Worm (Caenorhabditis elegans) whole organism, dauer: Measurements from ENCODE around the gene prmt-4.

Experiments used
- unc-62 ChIP-seq: sonication (generic microtip); optimal IDR thresholded peaks from 2 replicates; lab custom pipeline; 2017; ENCODE audit warnings: missing biosample characterization, missing genetic modification reagents, missing genetic modification characterization

Gene prmt-4

DNA sequence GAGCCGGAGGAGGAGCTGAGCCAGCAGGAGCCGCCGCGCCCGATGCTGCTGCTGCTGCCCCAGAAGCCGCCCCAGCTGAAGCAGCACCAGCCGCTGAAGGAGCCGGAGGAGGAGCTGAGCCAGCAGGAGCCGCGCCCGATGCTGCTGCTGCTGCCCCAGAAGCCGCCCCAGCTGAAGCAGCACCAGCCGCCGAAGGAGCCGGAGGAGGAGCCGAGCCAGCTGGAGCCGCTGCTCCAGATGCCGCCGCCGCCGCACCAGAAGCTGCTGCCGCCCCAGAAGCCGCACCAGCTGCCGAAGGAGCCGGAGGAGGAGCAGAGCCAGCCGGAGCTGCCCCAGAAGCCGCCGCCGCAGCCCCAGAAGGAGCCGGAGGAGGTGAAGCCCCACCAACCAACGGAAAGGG is 2.0 kb upstream of the prmt-4 start:
- no peak for TF ChIP-seq unc-62 (GFP tag; lab: Kevin White, UChicago)

DNA sequence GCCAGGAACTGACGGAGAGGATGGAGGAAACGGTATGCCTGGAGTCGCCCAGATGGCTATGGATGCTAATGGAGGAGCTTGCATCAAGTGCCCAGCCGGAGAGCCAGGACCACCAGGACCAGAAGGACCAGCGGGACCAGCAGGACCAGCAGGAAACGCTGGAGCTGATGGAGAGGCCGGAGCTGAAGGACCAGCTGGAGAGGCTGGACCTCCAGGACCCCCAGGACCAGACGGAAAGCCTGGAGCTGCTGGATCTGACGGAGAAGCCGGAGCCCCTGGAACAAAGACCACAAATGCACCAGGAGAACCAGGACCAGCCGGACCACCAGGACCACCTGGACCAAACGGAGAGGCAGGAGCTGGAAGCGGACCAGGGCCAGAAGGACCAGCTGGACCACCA is 1.4 kb upstream of the prmt-4 start:
- no peak for TF ChIP-seq unc-62 (GFP tag; lab: Kevin White, UChicago)

DNA sequence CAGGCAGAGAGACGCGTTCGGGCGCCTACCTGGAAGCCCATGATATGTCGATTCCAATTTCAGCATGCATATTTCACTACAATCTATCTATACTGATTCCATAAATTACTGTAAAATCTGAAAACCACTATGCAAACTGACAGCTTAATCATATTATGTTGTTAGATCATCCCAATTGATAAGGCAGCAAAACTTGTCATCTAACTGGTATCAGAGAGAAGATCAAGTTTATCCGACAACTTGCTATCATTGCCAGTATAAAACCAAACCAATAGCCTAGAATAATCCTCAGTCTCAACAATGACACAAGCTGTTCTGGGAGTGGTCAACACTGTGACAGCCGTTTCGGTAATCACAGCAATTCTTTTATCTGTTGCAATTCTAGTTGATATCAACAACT is 701 bp upstream of the prmt-4 start, which contains the start of gene col-102:
Gene col-102, plus strand, starts transcription at position 301 of the 400 bp plus-strand sequence.
- TF ChIP-seq unc-62 (GFP tag; lab: Kevin White, UChicago) = no peak

DNA sequence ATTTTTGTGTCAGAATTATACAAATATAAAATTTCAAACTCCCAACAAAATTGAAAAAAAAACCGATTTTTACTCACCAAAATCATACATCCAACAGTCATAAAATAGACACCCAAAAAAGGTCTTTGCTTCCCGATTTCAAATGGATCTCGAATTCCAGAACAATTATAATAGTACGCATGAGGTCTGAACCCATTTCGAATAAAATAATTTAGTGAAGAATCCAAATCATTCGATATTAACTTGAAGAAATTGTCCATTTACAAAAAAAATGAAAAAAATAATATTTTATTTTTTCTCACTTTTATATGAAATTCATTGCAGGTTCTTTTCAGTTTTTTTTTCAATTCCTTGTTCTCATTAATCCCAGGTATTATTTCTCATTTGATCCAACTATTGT is 1.8 kb downstream of the prmt-4 start, which contains the start of gene srt-59:
Gene srt-59, minus strand, starts transcription at position 101 of the 400 bp plus-strand sequence.
- no peak for TF ChIP-seq unc-62 (GFP tag; lab: Kevin White, UChicago)

DNA sequence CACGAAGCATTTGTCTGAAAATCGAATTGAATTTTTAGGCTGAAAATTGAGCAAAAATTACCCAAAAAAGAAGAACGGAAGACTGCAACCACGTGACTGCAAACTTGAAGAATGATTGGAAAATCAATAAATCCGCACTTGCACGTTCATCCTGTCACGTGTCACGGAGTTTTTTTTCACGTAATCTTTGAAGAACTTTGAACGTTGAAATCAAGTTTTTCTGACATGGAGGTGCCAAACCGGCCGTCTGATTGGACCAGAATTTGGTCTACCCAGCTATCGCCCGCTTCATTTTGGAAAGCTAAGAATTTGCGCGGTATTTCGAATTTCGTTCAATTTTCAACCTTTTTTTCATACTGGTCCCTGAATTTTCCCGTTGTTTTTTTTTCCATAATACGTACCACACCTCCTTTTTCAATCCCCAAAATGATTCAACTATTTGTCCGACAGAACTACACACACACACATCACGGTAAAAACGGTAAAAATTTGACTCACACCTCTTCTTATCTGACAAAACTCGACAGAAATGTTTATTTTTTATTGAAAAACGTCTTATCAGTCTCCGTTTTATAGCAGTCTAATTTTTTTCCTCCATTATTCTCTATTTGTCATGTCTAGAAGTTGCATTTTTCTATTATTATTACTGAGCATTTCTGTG is 7.0 kb downstream of the prmt-4 start, which contains the start of the genes C18H7.7 and C18H7.11:
Gene C18H7.7, minus strand, starts transcription at position 101 of the 661 bp plus-strand sequence.
Gene C18H7.11, plus strand, starts transcription at position 611 of the 661 bp plus-strand sequence.
- no peak for TF ChIP-seq unc-62 (GFP tag; lab: Kevin White, UChicago)

DNA sequence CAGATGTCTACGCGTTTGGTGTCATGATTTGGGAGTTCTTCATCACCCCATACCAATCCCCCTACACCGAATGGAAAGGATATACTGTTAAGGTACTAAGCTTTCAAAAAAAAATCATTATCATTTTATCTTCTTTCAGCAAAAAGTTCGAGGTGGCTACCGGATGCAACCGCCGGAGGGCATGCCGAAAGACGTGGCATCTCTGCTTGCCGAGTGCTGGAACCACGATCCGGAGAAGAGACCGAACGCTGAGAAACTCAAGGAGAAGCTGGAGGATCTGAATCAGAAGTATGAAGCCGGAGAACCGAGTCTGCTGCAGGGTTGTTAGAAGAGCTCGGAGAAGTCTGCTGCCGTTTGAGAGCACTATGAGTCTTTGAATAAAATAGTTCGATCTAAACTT is 8.6 kb downstream of the prmt-4 start:
- TF ChIP-seq unc-62 (GFP tag; lab: Kevin White, UChicago) = no peak

DNA sequence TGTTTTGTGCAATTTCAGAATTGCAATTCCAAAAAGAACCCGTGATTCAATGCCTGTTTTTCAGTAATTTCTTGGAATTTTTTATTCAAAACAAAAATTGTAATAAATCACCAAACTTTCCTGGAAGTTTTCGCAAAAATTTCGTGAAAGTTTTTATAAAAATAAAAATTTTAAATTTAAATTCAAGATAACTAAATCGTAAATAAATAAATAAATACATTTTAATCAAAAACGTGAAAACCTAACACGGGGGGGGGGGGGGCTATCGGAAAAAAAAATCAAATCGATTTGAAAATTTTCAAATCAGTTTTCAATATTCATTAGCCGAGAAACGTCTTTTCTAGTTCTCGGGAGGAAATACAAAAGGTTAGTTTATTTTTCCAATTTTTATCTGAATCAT is 10.4 kb downstream of the prmt-4 start, which contains the start of gene C18H7.4:
Gene C18H7.4, plus strand, starts transcription at position 301 of the 400 bp plus-strand sequence.
- no peak for TF ChIP-seq unc-62 (GFP tag; lab: Kevin White, UChicago)

DNA sequence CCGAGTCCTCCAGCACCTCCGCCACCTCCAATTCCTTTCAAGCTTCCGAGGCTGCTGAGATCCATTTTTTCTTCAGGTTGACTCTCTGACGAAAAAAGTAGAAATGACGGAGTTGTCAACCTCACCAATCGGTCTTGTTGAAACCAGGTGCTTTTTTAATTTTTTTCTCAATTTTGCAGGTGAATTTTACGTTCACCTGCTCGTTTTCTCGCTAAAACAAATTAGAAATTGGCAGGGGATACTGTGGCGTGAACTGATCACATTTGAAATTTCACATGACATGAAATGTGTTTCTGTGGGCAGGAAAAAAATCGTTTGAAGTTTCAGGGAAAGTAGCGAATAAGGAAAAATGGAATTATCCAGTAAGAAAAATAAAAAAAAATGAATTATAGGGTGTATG is 11.1 kb downstream of the prmt-4 start, which contains the start of gene C18H7.6:
Gene C18H7.6, minus strand, starts transcription at position 104 of the 400 bp plus-strand sequence.
- TF ChIP-seq unc-62 (GFP tag; lab: Kevin White, UChicago) = no peak

DNA sequence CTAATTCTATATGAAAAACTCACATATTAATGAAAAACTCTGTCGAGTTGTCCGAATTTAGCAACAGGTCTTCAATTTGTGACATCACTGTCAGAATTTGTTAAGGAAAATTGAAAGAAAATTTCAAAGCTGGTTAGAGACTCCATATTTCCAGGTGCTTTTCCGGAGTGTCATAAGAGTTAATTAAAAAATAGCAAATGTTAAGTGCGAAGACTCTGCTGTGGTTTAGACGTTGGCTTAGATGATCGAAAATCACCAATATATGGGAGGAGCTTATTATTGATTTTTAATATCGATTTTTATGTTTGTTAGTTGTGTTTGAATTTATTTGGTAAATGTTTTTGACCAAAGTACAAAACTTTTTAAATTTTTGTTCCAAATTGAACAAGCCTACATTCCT is 15.7 kb downstream of the prmt-4 start, which contains the start of gene C18H7.12:
Gene C18H7.12, minus strand, starts transcription at position 101 of the 400 bp plus-strand sequence.
- TF ChIP-seq unc-62 (GFP tag; lab: Kevin White, UChicago) = no peak

DNA sequence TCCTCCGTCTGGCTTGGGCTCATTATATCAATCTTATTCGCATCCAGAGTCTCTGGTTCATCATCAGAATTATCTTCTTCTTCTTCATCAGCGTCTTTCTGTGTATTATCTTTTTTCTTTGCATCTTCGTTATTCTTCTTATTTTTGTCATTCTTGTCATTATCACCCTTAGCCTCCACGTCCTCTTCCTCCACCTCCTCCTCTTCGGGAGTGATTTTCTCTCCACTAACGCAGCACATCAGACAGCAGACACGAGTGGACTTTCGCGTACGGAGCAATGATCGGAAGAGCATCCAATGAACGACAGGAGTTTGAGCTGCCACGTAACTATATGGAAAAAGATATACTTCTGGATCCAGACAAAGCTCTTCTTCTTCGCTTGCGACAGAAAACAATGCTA is 19.4 kb downstream of the prmt-4 start:
- TF ChIP-seq unc-62 (GFP tag; lab: Kevin White, UChicago) = no peak

DNA sequence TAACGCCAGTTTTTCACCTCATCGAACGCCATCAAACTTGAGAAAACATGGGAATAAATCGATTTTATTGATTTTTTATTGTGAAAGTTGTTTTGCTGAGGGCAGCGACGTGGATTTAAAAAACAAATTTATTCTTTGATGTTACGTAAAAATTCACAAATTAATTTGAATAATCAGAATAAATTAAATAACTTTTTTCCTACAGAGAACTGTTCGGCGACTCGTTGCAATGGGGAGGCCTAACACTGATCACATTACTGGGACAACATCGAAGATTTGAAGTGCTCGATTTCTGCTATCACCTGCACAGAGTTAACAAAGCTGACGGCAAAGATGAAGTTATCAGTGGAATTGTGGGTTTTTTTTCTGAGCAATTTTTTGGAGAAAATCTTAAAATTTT is 21.3 kb downstream of the prmt-4 start, which contains the start of gene F56A11.6:
Gene F56A11.6, minus strand, starts transcription at position 101 of the 400 bp plus-strand sequence.
- no peak for TF ChIP-seq unc-62 (GFP tag; lab: Kevin White, UChicago)

DNA sequence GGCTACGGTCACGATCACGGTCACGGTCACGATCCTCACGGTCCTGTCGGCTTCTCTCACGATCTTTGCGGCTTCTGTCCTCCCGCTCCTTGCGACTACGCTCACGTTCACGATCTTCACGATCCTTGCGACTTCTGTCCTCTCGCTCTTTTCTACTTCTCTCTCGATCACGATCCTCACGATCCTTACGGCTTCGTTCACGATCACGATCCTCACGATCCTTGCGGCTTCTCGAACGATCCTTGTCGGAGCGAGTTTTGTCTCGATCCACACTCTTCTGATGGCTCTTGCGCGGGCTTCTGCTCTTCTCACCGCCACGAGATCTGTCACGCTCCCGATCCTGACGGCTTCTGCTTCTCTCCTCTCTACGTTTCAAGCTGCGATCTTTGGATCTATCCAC is 22.9 kb downstream of the prmt-4 start:
- no peak for TF ChIP-seq unc-62 (GFP tag; lab: Kevin White, UChicago)

DNA sequence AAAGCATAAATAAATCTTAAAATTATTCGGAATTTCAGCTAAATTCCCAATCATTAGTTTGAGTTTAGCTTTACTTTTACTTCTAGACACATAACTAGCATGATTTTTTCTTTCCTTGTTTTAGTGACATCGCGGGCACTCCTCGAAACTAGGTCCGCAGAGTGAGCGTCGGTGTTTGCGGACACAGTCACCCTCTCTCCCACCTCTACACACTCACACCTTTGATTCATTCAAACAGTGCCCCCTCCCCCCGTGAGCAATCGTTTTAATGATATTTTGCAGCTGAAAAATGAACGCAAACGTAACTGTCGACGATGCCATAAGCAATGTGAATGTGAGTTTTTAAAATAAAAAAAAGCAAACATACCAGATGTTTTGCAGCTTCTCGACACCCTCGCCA is 31.0 kb downstream of the prmt-4 start, which contains the start of gene gex-2:
Gene gex-2, plus strand, starts transcription at position 283 of the 400 bp plus-strand sequence.
- TF ChIP-seq unc-62 (GFP tag; lab: Kevin White, UChicago) = no peak

DNA sequence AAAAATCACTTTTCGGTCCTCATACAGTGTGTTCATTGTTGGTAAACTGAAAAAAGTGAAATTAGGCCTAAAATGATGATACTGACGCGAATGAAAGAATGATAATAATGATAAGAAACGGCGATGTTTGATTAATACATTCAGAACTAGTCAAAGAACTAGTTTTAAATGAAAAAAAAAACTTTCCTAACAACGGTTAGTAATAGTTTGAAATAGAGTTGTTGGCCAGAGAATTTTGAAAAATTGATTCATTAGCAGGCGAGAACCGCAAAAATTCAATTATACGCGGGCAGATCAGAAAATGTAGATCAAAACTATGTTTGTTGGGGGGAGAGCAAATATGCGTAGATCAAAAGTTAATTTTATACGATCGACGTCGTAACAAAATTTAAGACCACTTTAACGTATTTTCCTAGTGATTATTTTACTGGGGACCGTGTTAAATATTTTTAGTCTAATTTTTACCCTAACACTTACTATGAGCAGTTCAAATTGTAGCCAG is 32.6 kb downstream of the prmt-4 start, which contains the start of gene F56A11.5:
Gene F56A11.5, minus strand, starts transcription at position 51 of the 502 bp plus-strand sequence.
- TF ChIP-seq unc-62 (GFP tag; lab: Kevin White, UChicago) = no peak

DNA sequence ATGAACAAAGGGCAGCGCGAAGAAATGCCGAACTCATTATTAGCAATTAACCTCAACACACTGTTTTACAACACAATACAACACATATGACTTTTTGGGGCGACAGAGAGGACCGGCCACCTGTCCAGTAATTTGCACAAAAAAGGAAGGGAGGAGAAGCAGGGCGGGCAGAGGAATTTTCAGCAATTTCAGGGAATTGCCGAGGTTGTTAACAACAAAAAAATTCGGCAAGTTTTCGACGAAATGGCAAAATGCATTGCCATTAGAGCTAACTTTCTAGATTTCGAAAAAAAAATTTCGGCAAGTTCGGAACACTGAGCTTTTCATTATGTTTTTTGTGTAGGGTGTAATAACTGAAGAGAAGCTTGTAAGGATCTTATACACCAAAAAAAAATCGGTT is 39.4 kb downstream of the prmt-4 start:
- no peak for TF ChIP-seq unc-62 (GFP tag; lab: Kevin White, UChicago)

DNA sequence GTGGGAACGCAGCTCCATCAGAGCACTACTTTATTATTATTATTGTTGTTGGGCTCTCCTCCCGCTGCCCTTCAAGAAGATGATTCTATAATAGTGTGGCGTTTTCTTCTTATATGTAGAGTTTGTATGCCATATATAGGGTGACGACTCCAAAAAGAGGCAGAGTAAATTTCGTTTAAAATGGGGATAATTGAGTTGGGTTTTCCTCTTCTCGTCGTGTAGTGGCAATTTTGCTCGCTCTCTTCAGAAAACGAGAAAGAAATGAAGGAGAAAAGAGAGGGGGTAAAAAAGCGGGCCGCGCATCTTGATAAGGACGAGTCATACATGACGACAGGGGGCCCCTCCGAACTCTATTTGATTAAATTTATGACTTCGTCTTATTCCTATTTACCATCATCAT is 40.0 kb downstream of the prmt-4 start:
- no peak for TF ChIP-seq unc-62 (GFP tag; lab: Kevin White, UChicago)
